Fruit fly (Drosophila melanogaster) whole organism, embryonic: Measurements from ENCODE around the gene Lst8.

ENCODE experiments used
- ATbp ChIP-seq: fragments of 200-800 bp; sonication (Bioruptor generic); optimal IDR thresholded peaks from 2 replicates; lab custom pipeline; 2017; ENCODE audit warnings: missing biosample characterization, mild to moderate bottlenecking, missing genetic modification characterization, missing genetic modification reagents
- CG10274 ChIP-seq: fragments of 200-800 bp; sonication (Bioruptor generic); optimal IDR thresholded peaks from 3 replicates; lab custom pipeline; 2017; ENCODE audit warnings: missing biosample characterization, mild to moderate bottlenecking, missing genetic modification characterization
- CG10654 ChIP-seq: fragments of 200-800 bp; sonication (Bioruptor generic); optimal IDR thresholded peaks from 2 replicates; lab custom pipeline; 2016; ENCODE audit warnings: missing biosample characterization, missing genetic modification characterization
- CG10979 ChIP-seq: fragments of 200-800 bp; sonication (Bioruptor generic); optimal IDR thresholded peaks from 2 replicates; lab custom pipeline; 2018; ENCODE audit warnings: missing biosample characterization, mild to moderate bottlenecking, missing genetic modification characterization, moderate library complexity
- CG11696 ChIP-seq: fragments of 200-800 bp; sonication (Bioruptor generic); IDR thresholded peaks from 2 replicates; pipeline ENCODE4 v1.3.6; 2022; ENCODE audit warnings: missing biosample characterization, missing genetic modification characterization
- CG12236 ChIP-seq: fragments of 200-800 bp; sonication (Bioruptor generic); optimal IDR thresholded peaks from 2 replicates; lab custom pipeline; 2016; ENCODE audit warnings: missing biosample characterization, missing genetic modification characterization
- CG1233 ChIP-seq: fragments of 200-800 bp; sonication (Bioruptor generic); optimal IDR thresholded peaks from 4 replicates; lab custom pipeline; 2018; ENCODE audit warnings: missing biosample characterization, mild to moderate bottlenecking, missing genetic modification characterization
- CG14014 ChIP-seq: fragments of 200-800 bp; sonication (Bioruptor generic); IDR thresholded peaks from 2 replicates; pipeline ENCODE4 v1.3.6; 2022; ENCODE audit warnings: missing biosample characterization, missing genetic modification characterization
- CG15269 ChIP-seq: fragments of 200-800 bp; sonication (Bioruptor generic); optimal IDR thresholded peaks from 2 replicates; lab custom pipeline; 2018; ENCODE audit warnings: missing biosample characterization, mild to moderate bottlenecking, missing genetic modification characterization, moderate library complexity
- CG17186 ChIP-seq: fragments of 200-800 bp; sonication (Bioruptor generic); optimal IDR thresholded peaks from 3 replicates; lab custom pipeline; 2017; ENCODE audit warnings: missing biosample characterization, missing genetic modification reagents, missing genetic modification characterization
- CG17568 ChIP-seq: fragments of 200-800 bp; sonication (Bioruptor generic); optimal IDR thresholded peaks from 2 replicates; lab custom pipeline; 2018; ENCODE audit warnings: missing biosample characterization, mild to moderate bottlenecking, missing genetic modification characterization, moderate library complexity
- CG18011 ChIP-seq: fragments of 200-800 bp; sonication (Bioruptor generic); optimal IDR thresholded peaks from 2 replicates; lab custom pipeline; 2017; ENCODE audit warnings: missing biosample characterization, missing genetic modification characterization, mild to moderate bottlenecking, moderate library complexity, missing genotype
- CG2875 ChIP-seq: fragments of 200-800 bp; sonication (Bioruptor generic); optimal IDR thresholded peaks from 2 replicates; lab custom pipeline; 2017; ENCODE audit warnings: missing biosample characterization, mild to moderate bottlenecking, missing genetic modification characterization, missing genetic modification reagents
- CG2889 ChIP-seq: fragments of 200-800 bp; sonication (Bioruptor generic); IDR thresholded peaks from 3 replicates; pipeline ENCODE4 v1.3.6; 2022; ENCODE audit warnings: missing biosample characterization, missing genetic modification characterization
- CG31388 ChIP-seq: fragments of 200-800 bp; sonication (Bioruptor generic); optimal IDR thresholded peaks from 2 replicates; lab custom pipeline; 2016; ENCODE audit warnings: missing biosample characterization, missing genetic modification characterization
- CG6813 ChIP-seq: fragments of 200-800 bp; sonication (Bioruptor generic); optimal IDR thresholded peaks from 2 replicates; lab custom pipeline; 2017; ENCODE audit warnings: missing biosample characterization, missing genetic modification characterization, mild to moderate bottlenecking, moderate library complexity, missing genetic modification reagents
- CG7928 ChIP-seq: fragments of 200-800 bp; sonication (Bioruptor generic); optimal IDR thresholded peaks from 2 replicates; lab custom pipeline; 2017; ENCODE audit warnings: missing biosample characterization, mild to moderate bottlenecking, missing genetic modification characterization
- CG9797 ChIP-seq: fragments of 200-800 bp; sonication (Bioruptor generic); optimal IDR thresholded peaks from 3 replicates; lab custom pipeline; 2018; ENCODE audit warnings: missing biosample characterization, mild to moderate bottlenecking, missing genetic modification characterization
- CG9876 ChIP-seq: fragments of 200-800 bp; sonication (Bioruptor generic); optimal IDR thresholded peaks from 2 replicates; lab custom pipeline; 2016; ENCODE audit warnings: missing biosample characterization, missing genetic modification characterization
- D19A ChIP-seq: fragments of 200-800 bp; optimal IDR thresholded peaks from 3 replicates; lab custom pipeline; 2019; ENCODE audit warnings: missing biosample characterization, mild to moderate bottlenecking, missing genetic modification characterization, moderate library complexity
- Doc3 ChIP-seq: fragments of 200-800 bp; sonication (Bioruptor generic); IDR thresholded peaks from 3 replicates; pipeline ENCODE4 v1.3.6; 2022; ENCODE audit warnings: missing biosample characterization, missing genetic modification characterization; ENCODE audit not compliant: partially characterized antibody
- Hsf ChIP-seq: fragments of 200-800 bp; sonication (Bioruptor generic); optimal IDR thresholded peaks from 3 replicates; lab custom pipeline; 2016; ENCODE audit warnings: missing biosample characterization, missing genetic modification characterization
- NC2α ChIP-seq: fragments of 200-800 bp; sonication (Bioruptor generic); optimal IDR thresholded peaks from 2 replicates; lab custom pipeline; 2016; ENCODE audit warnings: missing biosample characterization, missing genetic modification characterization
- Nf-YB ChIP-seq: fragments of 200-800 bp; sonication (Bioruptor generic); optimal IDR thresholded peaks from 3 replicates; lab custom pipeline; 2019; ENCODE audit warnings: missing biosample characterization, mild to moderate bottlenecking, missing genetic modification characterization, moderate library complexity
- Nf-YC ChIP-seq: fragments of 200-800 bp; optimal IDR thresholded peaks from 3 replicates; lab custom pipeline; 2019; ENCODE audit warnings: missing biosample characterization, mild to moderate bottlenecking, missing genetic modification characterization, moderate library complexity
- PHDP ChIP-seq: fragments of 200-800 bp; sonication (Bioruptor generic); optimal IDR thresholded peaks from 3 replicates; lab custom pipeline; 2018; ENCODE audit warnings: missing biosample characterization, mild to moderate bottlenecking, missing genetic modification characterization, moderate library complexity
- Sin3A ChIP-seq: fragments of >200 bp; optimal IDR thresholded peaks from 2 replicates; lab custom pipeline; 2018
- Six4 ChIP-seq: fragments of 200-800 bp; sonication (Bioruptor generic); optimal IDR thresholded peaks from 2 replicates; lab custom pipeline; 2016; ENCODE audit warnings: missing biosample characterization, missing genetic modification characterization
- ash1 ChIP-seq: fragments of 200-800 bp; sonication (Bioruptor generic); optimal IDR thresholded peaks from 2 replicates; lab custom pipeline; 2018; ENCODE audit warnings: missing biosample characterization, mild to moderate bottlenecking, missing genetic modification characterization
- cg ChIP-seq: fragments of 200-800 bp; sonication (Bioruptor generic); optimal IDR thresholded peaks from 3 replicates; lab custom pipeline; 2019; ENCODE audit warnings: missing biosample characterization, mild to moderate bottlenecking, missing genetic modification characterization, moderate library complexity
- ci ChIP-seq: fragments of 200-800 bp; sonication (Bioruptor generic); IDR thresholded peaks from 3 replicates; pipeline ENCODE4 v1.3.6; 2022; ENCODE audit warnings: missing biosample characterization, missing genetic modification characterization
- da ChIP-seq: fragments of 200-800 bp; sonication (Bioruptor generic); optimal IDR thresholded peaks from 2 replicates; lab custom pipeline; 2016; ENCODE audit warnings: missing biosample characterization, missing genetic modification characterization
- dimm ChIP-seq: fragments of 200-800 bp; sonication (Bioruptor generic); IDR thresholded peaks from 2 replicates; pipeline ENCODE4 v1.3.6; 2022; ENCODE audit warnings: missing biosample characterization, missing genetic modification characterization
- eve ChIP-seq, 2 experiments: fragments of >200 bp; optimal IDR thresholded peaks; 2 replicates each; lab custom pipeline; 2017; ENCODE audit warnings: missing biosample characterization in 2 of 2, missing genetic modification characterization in 2 of 2
- eyg ChIP-seq: fragments of 200-800 bp; sonication (Bioruptor generic); optimal IDR thresholded peaks from 3 replicates; lab custom pipeline; 2016; ENCODE audit warnings: missing biosample characterization, missing genetic modification characterization
- gce ChIP-seq: fragments of 200-800 bp; sonication (Bioruptor generic); IDR thresholded peaks from 3 replicates; pipeline ENCODE4 v1.3.6; 2022; ENCODE audit warnings: missing biosample characterization, missing genetic modification characterization
- gro ChIP-seq: fragments of 200-800 bp; sonication (Bioruptor generic); optimal IDR thresholded peaks from 2 replicates; lab custom pipeline; 2016; ENCODE audit warnings: missing biosample characterization, missing genetic modification characterization
- insv ChIP-seq, 2 experiments: fragments of 200-800 bp; sonication (Bioruptor generic); optimal IDR thresholded peaks; 3 replicates each; lab custom pipeline; 2016 to 2018; ENCODE audit warnings: missing biosample characterization in 2 of 2, missing genetic modification characterization in 2 of 2
- inv ChIP-seq: fragments of 200-800 bp; sonication (Bioruptor generic); IDR thresholded peaks from 2 replicates; pipeline ENCODE4 v1.3.6; 2022; ENCODE audit warnings: missing biosample characterization, missing genetic modification characterization; ENCODE audit not compliant: partially characterized antibody
- jing ChIP-seq: fragments of 200-800 bp; sonication (Bioruptor generic); optimal IDR thresholded peaks from 2 replicates; lab custom pipeline; 2018; ENCODE audit warnings: missing biosample characterization, mild to moderate bottlenecking, missing genetic modification characterization
- ken ChIP-seq: fragments of 200-800 bp; sonication (Bioruptor generic); IDR thresholded peaks from 3 replicates; pipeline ENCODE4 v1.3.6; 2022; ENCODE audit warnings: missing biosample characterization, missing genetic modification characterization
- lbe ChIP-seq: fragments of 200-800 bp; sonication (Bioruptor generic); optimal IDR thresholded peaks from 2 replicates; lab custom pipeline; 2016; ENCODE audit warnings: missing biosample characterization, mild to moderate bottlenecking, missing genetic modification characterization
- lilli ChIP-seq: fragments of 200-800 bp; sonication (Bioruptor generic); optimal IDR thresholded peaks from 3 replicates; lab custom pipeline; 2016; ENCODE audit warnings: missing biosample characterization, missing genetic modification characterization
- scrt ChIP-seq: fragments of 200-800 bp; sonication (Bioruptor generic); optimal IDR thresholded peaks from 2 replicates; lab custom pipeline; 2018; ENCODE audit warnings: missing biosample characterization, mild to moderate bottlenecking, missing genetic modification characterization, moderate library complexity
- sens ChIP-seq: fragments of 200-800 bp; sonication (Bioruptor generic); peaks from one replicate; lab custom pipeline; 2016; ENCODE audit warnings: missing biosample characterization, missing genetic modification characterization
- slou ChIP-seq: fragments of 200-800 bp; sonication (Bioruptor generic); optimal IDR thresholded peaks from 3 replicates; lab custom pipeline; 2016; ENCODE audit warnings: missing biosample characterization, missing genetic modification characterization
- tll ChIP-seq, 2 experiments: fragments of 200-800 bp in 1 of 2; fragments of >200 bp in 1 of 2; sonication (Bioruptor generic) in 1 of 2; optimal IDR thresholded peaks; 2 replicates each; lab custom pipeline; 2017 to 2019; ENCODE audit warnings: missing biosample characterization in 2 of 2, missing genetic modification characterization in 2 of 2, mild to moderate bottlenecking in 1 of 2, moderate library complexity in 1 of 2
- toy ChIP-seq: fragments of 200-800 bp; sonication (Bioruptor generic); IDR thresholded peaks from 2 replicates; pipeline ENCODE4 v1.3.6; 2022; ENCODE audit warnings: missing biosample characterization, missing genetic modification characterization
- vfl ChIP-seq: fragments of 200-800 bp; sonication (Bioruptor generic); optimal IDR thresholded peaks from 2 replicates; lab custom pipeline; 2016; ENCODE audit warnings: missing biosample characterization, missing genetic modification characterization

Gene Lst8

DNA sequence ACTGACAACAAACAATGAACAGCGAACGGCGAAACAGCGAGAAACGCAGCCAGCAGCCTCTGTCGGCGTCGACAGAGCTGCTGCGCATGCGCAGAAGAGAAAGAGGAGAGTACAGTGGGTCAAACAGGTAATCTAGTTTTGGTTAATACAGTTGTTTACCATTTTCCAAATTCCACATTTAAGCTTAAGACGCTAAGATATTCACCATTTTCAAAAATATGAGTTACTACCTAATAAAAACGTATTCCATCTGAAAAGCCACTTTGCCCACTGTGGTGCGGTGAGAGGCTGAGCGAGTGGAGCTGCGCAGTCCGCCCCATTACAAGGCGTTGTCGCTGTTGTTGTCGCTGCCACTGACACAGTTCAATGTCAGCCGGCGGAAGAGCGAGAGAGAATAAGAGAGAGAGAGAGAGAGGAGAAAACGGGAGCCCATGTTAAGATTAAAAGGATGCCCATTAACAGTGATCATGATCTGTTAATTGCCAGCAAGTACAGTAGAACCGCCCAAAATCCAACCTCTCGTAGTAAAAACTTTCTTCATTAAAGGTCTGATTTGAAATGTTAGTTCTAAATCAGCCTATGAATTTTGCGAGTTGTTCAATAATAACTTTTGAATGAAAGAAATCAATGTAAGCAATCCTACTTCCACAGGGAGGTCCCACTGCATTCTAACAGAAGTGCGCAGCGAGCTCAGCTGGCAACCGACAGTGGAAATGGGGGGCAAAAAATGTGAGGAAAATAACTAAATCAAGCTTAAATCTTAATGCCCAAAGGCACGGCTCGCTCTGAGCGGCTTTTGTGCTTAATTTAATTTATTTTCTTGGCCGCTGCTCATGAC, 45.2 kb upstream of the Lst8 start (continued):
- TF ChIP-seq vfl (GFP tag; lab: Kevin White, UChicago) (peak; percentile 75), ATbp (GFP tag; lab: Kevin White, UChicago) (peak; percentile 96), Six4 (GFP tag; lab: Kevin White, UChicago) (peak; percentile 91), CG11696 (GFP tag; lab: Robert Waterston, UW) (peak; percentile 81), D19A (tag; lab: Kevin White, UChicago) (peak; percentile 90), NC2α (peak; percentile 91), inv (GFP tag; lab: Robert Waterston, UW) (no peak), gce (GFP tag; lab: Robert Waterston, UW) (peak; percentile 96), PHDP (tag; lab: Kevin White, UChicago) (peak; percentile 92), CG10979 (tag; lab: Kevin White, UChicago) (peak; percentile 95), CG7928 (GFP tag; lab: Kevin White, UChicago) (peak; percentile 37), jing (GFP tag; lab: Kevin White, UChicago) (peak; percentile 94), CG14014 (peak; percentile 93), CG17568 (GFP tag; lab: Kevin White, UChicago) (peak; percentile 89), eve (GFP tag; optimal IDR thresholded peaks at IDR 0.05; lab: Kevin White, UChicago) (peak in 1 of 2 experiments; percentile 93), Doc3 (GFP tag; lab: Robert Waterston, UW) (no peak), CG17186 (GFP tag; lab: Kevin White, UChicago) (peak; percentile 78), gro (GFP tag; lab: Kevin White, UChicago) (peak; percentile 43), ash1 (no peak), da (GFP tag; lab: Kevin White, UChicago) (peak; percentile 78), CG10654 (GFP tag; lab: Kevin White, UChicago) (peak; percentile 93), CG9876 (GFP tag; lab: Kevin White, UChicago) (peak; percentile 92), lilli (GFP tag; lab: Kevin White, UChicago) (peak; percentile 91), CG2889 (GFP tag; lab: Robert Waterston, UW) (peak; percentile 89), cg (no peak), CG1233 (peak; percentile 83), eyg (peak; percentile 84), sens (GFP tag; lab: Kevin White, UChicago) (peak; percentile 100), dimm (peak; percentile 92), lbe (peak; percentile 93), toy (GFP tag; lab: Robert Waterston, UW) (peak; percentile 76), ken (peak; percentile 97), CG9797 (GFP tag; lab: Kevin White, UChicago) (peak; percentile 28), CG12236 (peak; percentile 90), scrt (peak; percentile 79), CG31388 (GFP tag; lab: Kevin White, UChicago) (peak; percentile 73), CG15269 (tag; lab: Kevin White, UChicago) (peak; percentile 93), CG6813 (GFP tag; lab: Kevin White, UChicago) (peak; percentile 93), Nf-YC (tag; lab: Kevin White, UChicago) (peak; percentile 51), Sin3A (lab: Kevin White, UChicago) (no peak), slou (GFP tag; lab: Kevin White, UChicago) (peak; percentile 62), CG10274 (peak; percentile 72), Hsf (peak; percentile 94), ci (GFP tag; lab: Robert Waterston, UW) (peak; percentile 99), tll (GFP tag; optimal IDR thresholded peaks at IDR 0.05; lab: Kevin White, UChicago) (no peak), CG18011 (GFP tag; lab: Kevin White, UChicago) (peak; percentile 77), Nf-YB (peak; percentile 77), insv (GFP tag; optimal IDR thresholded peaks at IDR 0.05; lab: Kevin White, UChicago) (peak in 1 of 2 experiments; percentile 8), CG2875 (GFP tag; lab: Kevin White, UChicago) (peak; percentile 94)
